Worm (Caenorhabditis elegans) whole organism, young adult: ENCODE data around the gene ins-8.

ENCODE experiments used
- B0019.2 ChIP-seq: fragments of 200-800 bp; sonication (Bioruptor generic); conservative IDR thresholded peaks from 2 replicates; pipeline ENCODE4 v1.3.6; 2022; ENCODE audit warnings: missing genetic modification reagents, missing genetic modification characterization, missing compliant biosample characterization
- B0035.1 ChIP-seq: sonication (generic microtip); optimal IDR thresholded peaks from 2 replicates; lab custom pipeline; 2016; ENCODE audit warnings: missing genetic modification characterization, mild to moderate bottlenecking, missing compliant biosample characterization, missing genotype, missing genetic modification reagents
- D2030.7 ChIP-seq: fragments of 200-800 bp; sonication (Bioruptor generic); IDR thresholded peaks from 2 replicates; pipeline ENCODE4 v1.3.6; 2022; ENCODE audit warnings: missing genetic modification reagents, missing genetic modification characterization, missing compliant biosample characterization
- F22D6.2 ChIP-seq: sonication (generic microtip); optimal IDR thresholded peaks from 2 replicates; lab custom pipeline; 2016; ENCODE audit warnings: mild to moderate bottlenecking, missing genetic modification characterization, missing compliant biosample characterization
- F33H1.4 ChIP-seq: fragments of 200-800 bp; sonication (Bioruptor generic); IDR thresholded peaks from 2 replicates; pipeline ENCODE4 v1.3.6; 2022; ENCODE audit warnings: missing genetic modification reagents, missing genetic modification characterization, missing compliant biosample characterization
- T26A5.8 ChIP-seq: sonication (generic microtip); optimal IDR thresholded peaks from 2 replicates; lab custom pipeline; 2016; ENCODE audit warnings: missing genetic modification characterization, missing compliant biosample characterization
- attf-5 ChIP-seq: fragments of 200-800 bp; sonication (Bioruptor generic); optimal IDR thresholded peaks from 2 replicates; lab custom pipeline; 2018; ENCODE audit warnings: mild to moderate bottlenecking, missing genetic modification characterization, missing compliant biosample characterization
- ceh-27 ChIP-seq: fragments of 200-800 bp; sonication (Bioruptor generic); optimal IDR thresholded peaks from 2 replicates; lab custom pipeline; 2018; ENCODE audit warnings: mild to moderate bottlenecking, missing genetic modification characterization, moderate library complexity, missing compliant biosample characterization
- ceh-58 ChIP-seq: fragments of 200-800 bp; sonication (Bioruptor generic); IDR thresholded peaks from 2 replicates; pipeline ENCODE4 v1.3.6; 2022; ENCODE audit warnings: missing genetic modification characterization, missing compliant biosample characterization
- dpl-1 ChIP-seq: fragments of 150-350 bp; optimal IDR thresholded peaks from 2 replicates; lab custom pipeline; 2014; ENCODE audit warnings: missing biosample characterization, missing genetic modification reagents, missing genetic modification characterization
- egl-18 ChIP-seq: fragments of 200-800 bp; sonication (Bioruptor generic); IDR thresholded peaks from 2 replicates; pipeline ENCODE4 v1.3.6; 2022; ENCODE audit warnings: missing genetic modification reagents, missing genetic modification characterization, missing compliant biosample characterization
- hmg-20 ChIP-seq: fragments of 200-800 bp; sonication (Bioruptor generic); IDR thresholded peaks from 2 replicates; pipeline ENCODE4 v1.3.6; 2022; ENCODE audit warnings: missing genetic modification reagents, missing genetic modification characterization, missing compliant biosample characterization
- hrde-1 ChIP-seq: sonication (generic microtip); optimal IDR thresholded peaks from 2 replicates; lab custom pipeline; 2016; ENCODE audit warnings: missing genetic modification characterization, mild to moderate bottlenecking, missing compliant biosample characterization, moderate library complexity, missing genotype, missing genetic modification reagents, borderline replicate concordance
- mel-28 ChIP-seq: sonication (generic microtip); optimal IDR thresholded peaks from 2 replicates; lab custom pipeline; 2016; ENCODE audit warnings: borderline replicate concordance, mild to moderate bottlenecking, missing genetic modification characterization, missing compliant biosample characterization
- nfya-1 ChIP-seq: sonication (generic microtip); optimal IDR thresholded peaks from 2 replicates; lab custom pipeline; 2017; ENCODE audit warnings: antibody characterized with exemption, missing compliant biosample characterization, missing genetic modification characterization, borderline replicate concordance; ENCODE audit not compliant: insufficient read depth
- nhr-80 ChIP-seq: sonication (generic microtip); optimal IDR thresholded peaks from 2 replicates; lab custom pipeline; 2016; ENCODE audit warnings: missing genetic modification characterization, missing compliant biosample characterization
- nhr-90 ChIP-seq: sonication (generic microtip); optimal IDR thresholded peaks from 2 replicates; lab custom pipeline; 2016; ENCODE audit warnings: missing genotype, mild to moderate bottlenecking, missing genetic modification characterization, missing compliant biosample characterization
- rec-8 ChIP-seq, 2 experiments: sonication (generic microtip); optimal IDR thresholded peaks; 2 replicates each; lab custom pipeline; 2016; ENCODE audit warnings: mild to moderate bottlenecking in 2 of 2, missing genetic modification characterization in 2 of 2, missing genetic modification reagents in 2 of 2, missing genotype in 2 of 2, missing biosample characterization in 1 of 2, missing compliant biosample characterization in 1 of 2, moderate library complexity in 1 of 2
- snpc-4 ChIP-seq, 5 experiments: fragments of 150-350 bp in 1 of 5; sonication (generic microtip) in 4 of 5; optimal IDR thresholded peaks; 2 replicates each; lab custom pipeline; 2014 to 2018; ENCODE audit warnings: missing genetic modification characterization in 5 of 5, missing biosample characterization in 3 of 5, antibody characterized with exemption in 2 of 5, mild to moderate bottlenecking in 2 of 5, missing compliant biosample characterization in 2 of 5, missing genotype in 2 of 5, moderate library complexity in 2 of 5, missing genetic modification reagents in 1 of 5
- somi-1 ChIP-seq: fragments of 200-800 bp; sonication (Bioruptor generic); optimal IDR thresholded peaks from 2 replicates; lab custom pipeline; 2018; ENCODE audit warnings: mild to moderate bottlenecking, missing genetic modification characterization, missing compliant biosample characterization
- sptf-2 ChIP-seq: fragments of 200-800 bp; sonication (Bioruptor generic); optimal IDR thresholded peaks from 2 replicates; lab custom pipeline; 2018; ENCODE audit warnings: mild to moderate bottlenecking, missing genetic modification characterization, missing compliant biosample characterization
- tbp1 ChIP-seq: fragments of 200-800 bp; sonication (Bioruptor generic); optimal IDR thresholded peaks from 2 replicates; lab custom pipeline; 2018; ENCODE audit warnings: mild to moderate bottlenecking, missing genetic modification characterization, missing compliant biosample characterization
- tbx-9 ChIP-seq: sonication (generic microtip); optimal IDR thresholded peaks from 2 replicates; lab custom pipeline; 2016; ENCODE audit warnings: borderline replicate concordance, missing genetic modification characterization, inconsistent platforms, missing compliant biosample characterization
- unc-62 ChIP-seq: fragments of 150-350 bp; optimal IDR thresholded peaks from 2 replicates; lab custom pipeline; 2014; ENCODE audit warnings: missing biosample characterization, missing genetic modification reagents, missing genetic modification characterization
- ztf-22 ChIP-seq: fragments of 200-800 bp; sonication (Bioruptor generic); optimal IDR thresholded peaks from 2 replicates; lab custom pipeline; 2018; ENCODE audit warnings: mild to moderate bottlenecking, missing genetic modification characterization, moderate library complexity, missing compliant biosample characterization
- ztf-26 ChIP-seq: sonication (generic microtip); optimal IDR thresholded peaks from 2 replicates; lab custom pipeline; 2017; ENCODE audit warnings: missing genetic modification characterization, missing compliant biosample characterization
- ztf-3 ChIP-seq: fragments of 200-800 bp; sonication (Bioruptor generic); optimal IDR thresholded peaks from 2 replicates; lab custom pipeline; 2018; ENCODE audit warnings: mild to moderate bottlenecking, missing genetic modification characterization, missing compliant biosample characterization

ins-8 gene

ce11 chrIV:9717844-9718243 lies 37.1 kb upstream of the ins-8 start:
- no peak for TF ChIP-seq ztf-3 (GFP tag; lab: Kevin White, UChicago)

- TF ChIP-seq sptf-2 (GFP tag; lab: Kevin White, UChicago) (no peak), nhr-80 (tag; lab: Kevin White, UChicago) (peak; percentile 72), ceh-58 (GFP tag; lab: Robert Waterston, UW) (no peak)
Measured at ce11 chrIV:9716490-9716889, 35.7 kb upstream of the ins-8 start.

- TF ChIP-seq D2030.7 (no peak), B0019.2 (GFP tag; lab: Robert Waterston, UW) (no peak), F22D6.2 (no peak), F33H1.4 (GFP tag; lab: Robert Waterston, UW) (no peak)
Measured at ce11 chrIV:9714264-9714663, 33.5 kb upstream of the ins-8 start.

DNA sequence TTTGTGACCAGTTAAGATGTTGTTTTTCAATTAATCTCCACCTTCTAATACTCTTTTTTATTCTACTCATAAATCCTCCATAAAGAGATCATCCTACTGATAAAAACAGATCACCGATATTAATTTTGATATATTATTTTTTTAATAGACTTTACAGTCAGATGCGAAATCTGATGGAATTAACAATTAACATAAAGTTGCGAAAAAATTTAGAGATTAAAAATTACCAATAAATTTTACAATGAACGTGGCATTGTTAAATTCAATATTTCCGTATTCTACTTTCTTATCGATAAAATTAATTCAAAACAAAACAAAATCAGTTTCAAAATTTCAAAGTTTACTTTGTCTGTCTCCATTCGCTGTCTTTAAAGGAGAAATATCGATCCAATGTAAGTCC lies 32.0 kb upstream of the ins-8 start, which contains the start of gene K01H12.4:
K01H12.4 (plus strand) TSS at position 301 of the 400 bp plus-strand sequence.
- TF ChIP-seq ztf-3 (GFP tag; lab: Kevin White, UChicago) (no peak), ztf-26 (tag; lab: Kevin White, UChicago) (no peak), nhr-90 (tag; lab: Kevin White, UChicago) (no peak), nfya-1 (tag; lab: Kevin White, UChicago) (no peak), tbp1 (GFP tag; lab: Kevin White, UChicago) (no peak), ceh-27 (GFP tag; lab: Kevin White, UChicago) (no peak), T26A5.8 (tag; lab: Kevin White, UChicago) (no peak), rec-8 (tag; optimal IDR thresholded peaks at IDR 0.05; lab: Kevin White, UChicago) (no peak), unc-62 (GFP tag; lab: Kevin White, UChicago) (no peak)
- TF ChIP-seq, all 124 proteins: peak for 0

- TF ChIP-seq ztf-22 (GFP tag; lab: Kevin White, UChicago) = no peak
- no peak for TF ChIP-seq dpl-1 (GFP tag; lab: Kevin White, UChicago)
- TF ChIP-seq attf-5 (GFP tag; lab: Kevin White, UChicago) = no peak
- no peak for TF ChIP-seq hrde-1 (tag; lab: Kevin White, UChicago)
- no peak for TF ChIP-seq snpc-4 (GFP tag; optimal IDR thresholded peaks at IDR 0.05; lab: Kevin White, UChicago)
- TF ChIP-seq snpc-4 (tag; optimal IDR thresholded peaks at IDR 0.05; lab: Kevin White, UChicago) = no peak
- TF ChIP-seq F33H1.4 (GFP tag; lab: Robert Waterston, UW) = no peak
- TF ChIP-seq tbx-9 (tag; lab: Kevin White, UChicago) = no peak
- TF ChIP-seq B0035.1 = no peak
Measured at ce11 chrIV:9709887-9710286, 29.1 kb upstream of the ins-8 start, which contains the start of gene nhr-38. Gene nhr-38 (plus strand): TSS chrIV:9710187.

ce11 chrIV:9709205-9709604 lies 28.5 kb upstream of the ins-8 start, which contains the start of gene ant-1.3:
Gene ant-1.3 (minus strand): TSS chrIV:9709305.
- no peak for TF ChIP-seq hmg-20 (GFP tag; lab: Robert Waterston, UW)
- no peak for TF ChIP-seq mel-28 (tag; lab: Kevin White, UChicago)
- no peak for TF ChIP-seq tbx-9 (tag; lab: Kevin White, UChicago)
- no peak for TF ChIP-seq somi-1 (GFP tag; lab: Kevin White, UChicago)
- no peak for TF ChIP-seq egl-18 (GFP tag; lab: Robert Waterston, UW)
